Worm (Caenorhabditis elegans): Measurements from ENCODE around the gene npr-1.

The npr-1 gene

DNA sequence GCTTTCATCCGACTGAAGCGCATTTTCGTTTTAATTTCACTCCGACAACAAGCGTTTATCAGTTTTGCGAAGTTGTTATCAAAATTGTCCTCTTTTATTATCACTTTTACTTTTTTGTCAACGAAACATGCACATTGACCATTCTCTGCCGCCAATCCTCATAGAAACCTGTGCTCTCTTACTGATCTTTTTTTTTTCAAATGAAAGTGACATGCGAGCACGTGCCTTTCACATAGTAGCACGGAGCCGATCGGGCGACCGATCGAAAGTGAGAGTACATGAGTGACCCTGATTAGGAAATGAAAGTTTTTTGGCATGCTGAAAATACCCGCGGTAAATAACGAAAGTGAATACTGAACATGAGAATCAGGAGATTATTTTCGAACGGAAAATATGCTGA is 24.3 kb upstream of the npr-1 start:
- TF ChIP-seq nhr-237 (tag; optimal IDR thresholded peaks at IDR 0.05) (no peak), pha-4 (tag; optimal IDR thresholded peaks at IDR 0.05) (peak; percentile 62), elt-2 (tag; optimal IDR thresholded peaks at IDR 0.05) (peak; percentile 99), lin-15B (tag; optimal IDR thresholded peaks at IDR 0.05) (no peak), jun-1 (tag; optimal IDR thresholded peaks at IDR 0.05) (peak; percentile 85), pqm-1 (tag; optimal IDR thresholded peaks at IDR 0.05) (peak; percentile 98)

DNA sequence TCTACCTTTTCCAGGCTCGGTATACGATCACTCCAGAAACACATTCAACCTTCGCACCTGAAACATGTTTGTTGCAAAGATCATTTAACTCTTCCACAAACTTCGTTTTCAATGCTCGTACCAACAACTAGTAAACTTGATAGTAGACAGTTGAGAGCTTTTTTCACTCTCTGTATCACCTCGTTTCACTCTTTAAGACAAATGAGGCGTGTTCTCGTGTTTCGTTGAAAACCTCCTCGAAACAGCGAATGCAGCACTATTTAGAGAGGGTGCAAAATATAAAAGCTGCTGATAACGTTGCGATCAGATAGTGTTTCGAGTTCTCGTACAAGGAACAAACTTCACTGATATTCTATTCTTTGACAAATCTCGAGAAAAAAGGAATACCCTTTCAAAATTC is 23.2 kb upstream of the npr-1 start, which contains the start of gene F43C9.1:
TSS of gene F43C9.1 (plus strand) at position 301 of the 400 bp plus-strand sequence.
- TF ChIP-seq elt-2 (tag; optimal IDR thresholded peaks at IDR 0.05) (peak; percentile 61), egl-27 (tag; optimal IDR thresholded peaks at IDR 0.05) (no peak), pqm-1 (tag; optimal IDR thresholded peaks at IDR 0.05) (peak; percentile 15), ztf-11 (tag; optimal IDR thresholded peaks at IDR 0.05) (no peak)

DNA sequence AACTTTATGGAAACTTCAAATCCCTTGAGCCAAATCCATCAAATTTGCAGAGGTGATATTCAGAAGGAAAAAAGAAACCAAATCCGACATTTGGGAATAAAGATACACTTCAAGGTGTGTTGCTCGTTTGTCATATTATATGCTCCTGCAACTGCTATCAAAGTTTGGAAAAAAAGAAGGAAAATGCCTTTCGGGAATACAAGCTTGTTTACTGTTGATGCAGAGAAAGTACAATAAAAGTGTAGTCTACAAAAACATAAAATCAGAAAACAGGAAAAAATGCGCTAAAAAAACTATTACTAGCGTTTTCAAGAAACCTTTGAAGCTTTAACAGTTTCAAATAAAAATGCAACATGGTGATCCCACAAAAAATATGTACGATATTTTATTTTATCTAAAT is 20.8 kb upstream of the npr-1 start:
- TF ChIP-seq ztf-4 (tag; optimal IDR thresholded peaks at IDR 0.05) (no peak), R02D3.7 (tag; optimal IDR thresholded peaks at IDR 0.05) (no peak), egl-27 (tag; optimal IDR thresholded peaks at IDR 0.05) (no peak), nhr-12 (tag; optimal IDR thresholded peaks at IDR 0.05) (no peak), nhr-25 (tag; optimal IDR thresholded peaks at IDR 0.05) (no peak), ceh-82 (tag; optimal IDR thresholded peaks at IDR 0.05) (no peak), mml-1 (tag; optimal IDR thresholded peaks at IDR 0.05) (no peak), unc-39 (tag; optimal IDR thresholded peaks at IDR 0.05) (no peak), skn-1 (tag; optimal IDR thresholded peaks at IDR 0.05) (no peak), fkh-2 (tag; optimal IDR thresholded peaks at IDR 0.05) (no peak), pha-4 (tag; optimal IDR thresholded peaks at IDR 0.05) (no peak), ztf-11 (tag; optimal IDR thresholded peaks at IDR 0.05) (no peak), jun-1 (tag; optimal IDR thresholded peaks at IDR 0.05) (no peak), elt-2 (tag; optimal IDR thresholded peaks at IDR 0.05) (no peak), nhr-11 (tag; optimal IDR thresholded peaks at IDR 0.05) (no peak), lin-15B (tag; optimal IDR thresholded peaks at IDR 0.05) (no peak), sea-2 (GFP tag; optimal IDR thresholded peaks at IDR 0.05) (no peak), nhr-28 (tag; optimal IDR thresholded peaks at IDR 0.05) (no peak), aly-2 (tag; optimal IDR thresholded peaks at IDR 0.05) (no peak)

DNA sequence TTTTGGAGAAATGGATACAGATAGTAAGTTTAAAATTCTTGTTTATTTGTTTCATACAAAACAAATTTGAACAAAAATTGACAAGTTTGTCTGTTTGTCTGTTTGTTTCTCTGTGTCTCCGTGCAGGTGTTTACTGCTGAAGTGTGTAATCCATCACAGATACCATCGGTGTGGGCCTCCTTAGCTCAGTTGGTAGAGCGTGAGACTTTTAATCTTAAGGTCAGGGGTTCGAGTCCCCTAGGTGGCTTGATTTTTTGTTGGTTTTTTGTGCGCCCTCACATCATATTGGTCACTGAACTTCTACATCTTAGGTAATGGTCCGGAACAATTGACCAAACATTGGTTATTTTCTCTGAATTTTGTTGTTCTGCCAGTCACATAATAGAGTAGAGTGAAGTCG is 19.2 kb upstream of the npr-1 start:
- TF ChIP-seq ztf-11 (tag; optimal IDR thresholded peaks at IDR 0.05) (no peak), lin-15B (tag; optimal IDR thresholded peaks at IDR 0.05) (no peak), mdl-1 (tag; optimal IDR thresholded peaks at IDR 0.05) (no peak), nhr-12 (tag; optimal IDR thresholded peaks at IDR 0.05) (no peak), nfya-1 (tag; optimal IDR thresholded peaks at IDR 0.05; ENCODE audit: insufficient read depth) (peak; percentile 19), unc-62 (GFP tag; optimal IDR thresholded peaks at IDR 0.05) (no peak), R02D3.7 (tag; optimal IDR thresholded peaks at IDR 0.05) (no peak), nhr-25 (tag; optimal IDR thresholded peaks at IDR 0.05) (no peak), eor-1 (tag; optimal IDR thresholded peaks at IDR 0.05) (no peak), pqm-1 (tag; optimal IDR thresholded peaks at IDR 0.05) (no peak), ceh-28 (tag; optimal IDR thresholded peaks at IDR 0.05) (no peak), sea-2 (GFP tag; optimal IDR thresholded peaks at IDR 0.05) (no peak), zag-1 (tag; optimal IDR thresholded peaks at IDR 0.05) (no peak), elt-1 (tag; optimal IDR thresholded peaks at IDR 0.05) (no peak), fos-1 (tag; optimal IDR thresholded peaks at IDR 0.05) (no peak), nhr-67 (tag; optimal IDR thresholded peaks at IDR 0.05) (no peak), nhr-11 (tag; optimal IDR thresholded peaks at IDR 0.05) (no peak), mml-1 (tag; optimal IDR thresholded peaks at IDR 0.05) (no peak), ztf-4 (tag; optimal IDR thresholded peaks at IDR 0.05) (no peak), ZK546.5 (tag; optimal IDR thresholded peaks at IDR 0.05) (no peak), daf-12 (tag; optimal IDR thresholded peaks at IDR 0.05) (no peak), nhr-237 (tag; optimal IDR thresholded peaks at IDR 0.05) (no peak), egl-5 (tag; optimal IDR thresholded peaks at IDR 0.05) (no peak), ceh-82 (tag; optimal IDR thresholded peaks at IDR 0.05) (no peak), nhr-28 (tag; optimal IDR thresholded peaks at IDR 0.05) (no peak), fkh-2 (tag; optimal IDR thresholded peaks at IDR 0.05) (no peak), aly-2 (tag; optimal IDR thresholded peaks at IDR 0.05) (no peak), nhr-23 (tag; optimal IDR thresholded peaks at IDR 0.05) (peak; percentile 15), nhr-43 (tag; optimal IDR thresholded peaks at IDR 0.05; ENCODE audit: poor library complexity, severe bottlenecking) (peak; percentile 61), fkh-10 (GFP tag; optimal IDR thresholded peaks at IDR 0.05) (no peak), unc-39 (tag; optimal IDR thresholded peaks at IDR 0.05) (no peak), skn-1 (tag; optimal IDR thresholded peaks at IDR 0.05) (no peak), snpc-4 (tag; optimal IDR thresholded peaks at IDR 0.05) (no peak), ama-1 (optimal IDR thresholded peaks at IDR 0.05) (no peak), lsy-12 (tag; optimal IDR thresholded peaks at IDR 0.05) (peak; percentile 21), nhr-77 (tag; optimal IDR thresholded peaks at IDR 0.05) (no peak), ceh-9 (tag; optimal IDR thresholded peaks at IDR 0.05) (no peak), lin-39 (tag; optimal IDR thresholded peaks at IDR 0.05) (no peak), elt-2 (tag; optimal IDR thresholded peaks at IDR 0.05) (peak; percentile 44), elt-3 (tag; optimal IDR thresholded peaks at IDR 0.05) (peak in 1 of 3 experiments; percentile 28), pha-4 (tag; optimal IDR thresholded peaks at IDR 0.05) (peak; percentile 64), tbx-2 (tag; optimal IDR thresholded peaks at IDR 0.05) (no peak), nhr-76 (tag; optimal IDR thresholded peaks at IDR 0.05) (no peak)

Data from whole organism, L3 larva.